Worm (Caenorhabditis elegans) whole organism, L2 larva: Measurements from ENCODE around the gene fipr-5.
A peak's percentile ranks its signal among the peaks of the same experiment; 100 is the strongest.

Source experiments
- C34F6.9 ChIP-seq: fragments of 150-350 bp; optimal IDR thresholded peaks from 2 replicates; lab custom pipeline; 2014; ENCODE audit warnings: missing biosample characterization, missing genetic modification characterization
- F13H6.1 ChIP-seq: sonication (generic microtip); optimal IDR thresholded peaks from 2 replicates; lab custom pipeline; 2016; ENCODE audit warnings: missing genetic modification characterization, missing compliant biosample characterization
- R02D3.7 ChIP-seq: fragments of 150-350 bp; optimal IDR thresholded peaks from 2 replicates; lab custom pipeline; 2014; ENCODE audit warnings: missing biosample characterization, missing genetic modification characterization
- ZK546.5 ChIP-seq: sonication (generic microtip); optimal IDR thresholded peaks from 2 replicates; lab custom pipeline; 2017; ENCODE audit warnings: missing biosample characterization, missing genetic modification characterization
- aly-2 ChIP-seq: fragments of 150-350 bp; optimal IDR thresholded peaks from 2 replicates; lab custom pipeline; 2014; ENCODE audit warnings: missing biosample characterization, missing genetic modification characterization
- ama-1 ChIP-seq: fragments of 150-350 bp; optimal IDR thresholded peaks from 2 replicates; lab custom pipeline; 2018; ENCODE audit warnings: inconsistent platforms
- blmp-1 ChIP-seq: sonication (generic microtip); optimal IDR thresholded peaks from 2 replicates; lab custom pipeline; 2017; ENCODE audit warnings: missing genetic modification characterization, mild to moderate bottlenecking, missing compliant biosample characterization, antibody characterized with exemption, moderate library complexity; ENCODE audit not compliant: insufficient read depth
- ceh-16 ChIP-seq: fragments of 150-350 bp; optimal IDR thresholded peaks from 2 replicates; lab custom pipeline; 2014; ENCODE audit warnings: missing biosample characterization, missing genetic modification characterization
- ceh-82 ChIP-seq: fragments of 150-350 bp; optimal IDR thresholded peaks from 2 replicates; lab custom pipeline; 2014; ENCODE audit warnings: missing biosample characterization, missing genetic modification characterization
- dmd-4 ChIP-seq: sonication (generic microtip); optimal IDR thresholded peaks from 2 replicates; lab custom pipeline; 2017; ENCODE audit warnings: missing biosample characterization, missing genetic modification characterization
- egl-27 ChIP-seq: sonication (generic microtip); optimal IDR thresholded peaks from 3 replicates; lab custom pipeline; 2017; ENCODE audit warnings: missing biosample characterization, missing genetic modification reagents, missing genetic modification characterization
- elt-3 ChIP-seq: sonication (generic microtip); optimal IDR thresholded peaks from 2 replicates; lab custom pipeline; 2017; ENCODE audit warnings: missing biosample characterization, missing genetic modification characterization
- fos-1 ChIP-seq: fragments of 150-350 bp; optimal IDR thresholded peaks from 2 replicates; lab custom pipeline; 2014; ENCODE audit warnings: missing biosample characterization, missing genetic modification characterization
- lin-11 ChIP-seq: fragments of 150-350 bp; sonication (generic microtip); optimal IDR thresholded peaks from 2 replicates; lab custom pipeline; 2014; ENCODE audit warnings: missing biosample characterization, missing genetic modification characterization, inconsistent platforms, mixed read lengths
- lin-39 ChIP-seq: fragments of 150-350 bp; optimal IDR thresholded peaks from 2 replicates; lab custom pipeline; 2014; ENCODE audit warnings: missing biosample characterization, missing genetic modification reagents, missing genetic modification characterization
- lsy-2 ChIP-seq, 2 experiments: fragments of 150-350 bp in 1 of 2; sonication (generic microtip) in 1 of 2; optimal IDR thresholded peaks; 2 replicates each; lab custom pipeline; 2014 to 2017; ENCODE audit warnings: missing biosample characterization in 2 of 2, missing genetic modification characterization in 2 of 2
- mab-5 ChIP-seq: fragments of 150-350 bp; optimal IDR thresholded peaks from 2 replicates; lab custom pipeline; 2014; ENCODE audit warnings: missing biosample characterization, missing genetic modification characterization
- mbf-1 ChIP-seq: sonication (generic microtip); optimal IDR thresholded peaks from 2 replicates; lab custom pipeline; 2017; ENCODE audit warnings: missing biosample characterization, missing genetic modification characterization
- mdl-1 ChIP-seq, 2 experiments: fragments of 150-350 bp in 1 of 2; sonication (generic microtip) in 1 of 2; optimal IDR thresholded peaks; 2 replicates each; lab custom pipeline; 2017; ENCODE audit warnings: missing biosample characterization in 2 of 2, missing genetic modification characterization in 2 of 2
- nhr-11 ChIP-seq: fragments of 150-350 bp; optimal IDR thresholded peaks from 2 replicates; lab custom pipeline; 2014; ENCODE audit warnings: missing biosample characterization, missing genetic modification characterization
- nhr-12 ChIP-seq: fragments of 150-350 bp; optimal IDR thresholded peaks from 2 replicates; lab custom pipeline; 2014; ENCODE audit warnings: missing biosample characterization, missing genetic modification characterization
- nhr-129 ChIP-seq: fragments of 150-350 bp; optimal IDR thresholded peaks from 2 replicates; lab custom pipeline; 2014; ENCODE audit warnings: missing biosample characterization, missing genetic modification characterization
- nhr-21 ChIP-seq: fragments of 150-350 bp; optimal IDR thresholded peaks from 2 replicates; lab custom pipeline; 2014; ENCODE audit warnings: missing biosample characterization, missing genetic modification characterization
- nhr-23 ChIP-seq: fragments of 150-350 bp; optimal IDR thresholded peaks from 2 replicates; lab custom pipeline; 2014; ENCODE audit warnings: missing biosample characterization, missing genetic modification reagents, missing genetic modification characterization
- nhr-237 ChIP-seq: fragments of 150-350 bp; optimal IDR thresholded peaks from 2 replicates; lab custom pipeline; 2014; ENCODE audit warnings: missing biosample characterization, missing genetic modification characterization
- nhr-25 ChIP-seq: fragments of 150-350 bp; sonication (generic microtip); optimal IDR thresholded peaks from 3 replicates; lab custom pipeline; 2014; ENCODE audit warnings: missing biosample characterization, missing genetic modification characterization
- nhr-6 ChIP-seq: fragments of 150-350 bp; optimal IDR thresholded peaks from 2 replicates; lab custom pipeline; 2014; ENCODE audit warnings: missing biosample characterization, missing genetic modification characterization
- nhr-77 ChIP-seq: fragments of 150-350 bp; optimal IDR thresholded peaks from 2 replicates; lab custom pipeline; 2014; ENCODE audit warnings: missing biosample characterization, missing genetic modification characterization
- peb-1 ChIP-seq: fragments of 150-350 bp; optimal IDR thresholded peaks from 2 replicates; lab custom pipeline; 2014; ENCODE audit warnings: missing biosample characterization, missing genetic modification characterization
- skn-1 ChIP-seq: sonication (generic microtip); optimal IDR thresholded peaks from 2 replicates; lab custom pipeline; 2017; ENCODE audit warnings: missing biosample characterization, missing genetic modification characterization
- sma-9 ChIP-seq, 2 experiments: fragments of 150-350 bp in 1 of 2; sonication (generic microtip) in 1 of 2; optimal IDR thresholded peaks; 2 replicates each; lab custom pipeline; 2014 to 2016; ENCODE audit warnings: missing genetic modification characterization in 2 of 2, mild to moderate bottlenecking in 1 of 2, missing biosample characterization in 1 of 2, missing compliant biosample characterization in 1 of 2, missing genetic modification reagents in 1 of 2, moderate library complexity in 1 of 2
- unc-39 ChIP-seq: fragments of 150-350 bp; optimal IDR thresholded peaks from 2 replicates; lab custom pipeline; 2014; ENCODE audit warnings: missing biosample characterization, missing genetic modification characterization
- unc-55 ChIP-seq: fragments of 150-350 bp; sonication (generic microtip); optimal IDR thresholded peaks from 3 replicates; lab custom pipeline; 2014; ENCODE audit warnings: missing biosample characterization, missing genetic modification reagents, missing genetic modification characterization
- unc-62 ChIP-seq: fragments of 150-350 bp; optimal IDR thresholded peaks from 2 replicates; lab custom pipeline; 2014; ENCODE audit warnings: missing biosample characterization, missing genetic modification reagents, missing genetic modification characterization
- ztf-1 ChIP-seq: fragments of 200-800 bp; sonication (Bioruptor generic); conservative IDR thresholded peaks from 2 replicates; pipeline ENCODE4 v1.3.6; 2022; ENCODE audit warnings: missing genetic modification characterization, missing compliant biosample characterization
- ztf-11 ChIP-seq: sonication (generic microtip); optimal IDR thresholded peaks from 2 replicates; lab custom pipeline; 2017; ENCODE audit warnings: missing biosample characterization, missing genetic modification characterization
- ztf-4 ChIP-seq: fragments of 150-350 bp; optimal IDR thresholded peaks from 2 replicates; lab custom pipeline; 2014; ENCODE audit warnings: missing biosample characterization, missing genetic modification characterization

The fipr-5 gene

ce11 chrV:10239861-10240260 is 18.6 kb upstream of the fipr-5 start, which contains the start of gene fipr-8:
Gene fipr-8, minus strand, starts transcription at chrV:10239961.
- TF ChIP-seq nhr-11: no peak
- TF ChIP-seq elt-3: no peak
- no peak for TF ChIP-seq mab-5 (tag; lab: Kevin White, UChicago)
- TF ChIP-seq nhr-237 (tag; lab: Kevin White, UChicago): no peak
- TF ChIP-seq C34F6.9: no peak
- TF ChIP-seq nhr-77: no peak
- TF ChIP-seq ceh-82 (tag; lab: Kevin White, UChicago): no peak
- TF ChIP-seq ceh-16 (tag; lab: Kevin White, UChicago): no peak

ce11 chrV:10238665-10239064 is 17.4 kb upstream of the fipr-5 start, which contains the start of gene fubl-1:
Gene fubl-1, minus strand, starts transcription at chrV:10238866.
- TF ChIP-seq blmp-1 (tag; lab: Kevin White, UChicago) (no peak), ama-1 (lab: Kevin White, UChicago) (peak; percentile 29), mdl-1 (tag; optimal IDR thresholded peaks at IDR 0.05; lab: Kevin White, UChicago) (no peak), nhr-21 (no peak), nhr-23 (no peak), unc-55 (GFP tag; lab: Kevin White, UChicago) (peak; percentile 33), C34F6.9 (peak; percentile 50), lin-11 (peak; percentile 64), nhr-129 (tag; lab: Kevin White, UChicago) (peak; percentile 29), lsy-2 (tag; optimal IDR thresholded peaks at IDR 0.05; lab: Kevin White, UChicago) (peak in 1 of 2 experiments; percentile 43)

- TF ChIP-seq mdl-1 (tag; optimal IDR thresholded peaks at IDR 0.05; lab: Kevin White, UChicago) (no peak), R02D3.7 (tag; lab: Kevin White, UChicago) (no peak), ztf-4 (tag; lab: Kevin White, UChicago) (no peak), unc-39 (tag; lab: Kevin White, UChicago) (no peak), nhr-12 (tag; lab: Kevin White, UChicago) (no peak), ztf-1 (no peak), nhr-23 (no peak), ztf-11 (tag; lab: Kevin White, UChicago) (no peak)
These were observed 16.8 kb upstream of the fipr-5 start for ce11 chrV:10237959-10238444.

ce11 chrV:10237171-10237570 is 16.0 kb upstream of the fipr-5 start:
- TF ChIP-seq ceh-82 (tag; lab: Kevin White, UChicago): no peak
- no peak for TF ChIP-seq nhr-12 (tag; lab: Kevin White, UChicago)
- no peak for TF ChIP-seq C34F6.9
- TF ChIP-seq nhr-237 (tag; lab: Kevin White, UChicago): no peak
- TF ChIP-seq nhr-6 (tag; lab: Kevin White, UChicago): no peak
- TF ChIP-seq ZK546.5 (tag; lab: Kevin White, UChicago): no peak
- no peak for TF ChIP-seq blmp-1 (tag; lab: Kevin White, UChicago)
- no peak for TF ChIP-seq ztf-1
- TF ChIP-seq mdl-1 (tag; optimal IDR thresholded peaks at IDR 0.05; lab: Kevin White, UChicago): no peak
- no peak for TF ChIP-seq mbf-1 (tag; lab: Kevin White, UChicago)
- TF ChIP-seq nhr-25 (tag; lab: Kevin White, UChicago): no peak
- TF ChIP-seq lsy-2 (tag; optimal IDR thresholded peaks at IDR 0.05; lab: Kevin White, UChicago): no peak
- no peak for TF ChIP-seq nhr-21
- TF ChIP-seq dmd-4 (tag; lab: Kevin White, UChicago): no peak
- TF ChIP-seq fos-1 (tag; lab: Kevin White, UChicago): no peak
- no peak for TF ChIP-seq peb-1 (tag; lab: Kevin White, UChicago)
- no peak for TF ChIP-seq R02D3.7 (tag; lab: Kevin White, UChicago)

ce11 chrV:10233330-10233729 is 12.1 kb upstream of the fipr-5 start, which contains the start of gene str-182:
Gene str-182, minus strand, starts transcription at chrV:10233430.
- no peak for TF ChIP-seq F13H6.1 (tag; lab: Kevin White, UChicago)
- TF ChIP-seq nhr-129 (tag; lab: Kevin White, UChicago): no peak
- no peak for TF ChIP-seq C34F6.9
- no peak for TF ChIP-seq lin-39 (tag; lab: Kevin White, UChicago)
- no peak for TF ChIP-seq aly-2
- no peak for TF ChIP-seq sma-9 (GFP tag; optimal IDR thresholded peaks at IDR 0.05; lab: Kevin White, UChicago)
- TF ChIP-seq sma-9 (tag; optimal IDR thresholded peaks at IDR 0.05; lab: Kevin White, UChicago): no peak
- no peak for TF ChIP-seq skn-1 (tag; lab: Kevin White, UChicago)
- no peak for TF ChIP-seq unc-62 (GFP tag; lab: Kevin White, UChicago)
- TF ChIP-seq peb-1 (tag; lab: Kevin White, UChicago): no peak
- no peak for TF ChIP-seq mdl-1 (tag; optimal IDR thresholded peaks at IDR 0.05; lab: Kevin White, UChicago)
- TF ChIP-seq egl-27 (tag; lab: Kevin White, UChicago): no peak
- TF ChIP-seq nhr-23: no peak
- TF ChIP-seq ceh-82 (tag; lab: Kevin White, UChicago): no peak
